Worm (Caenorhabditis elegans) whole organism, L2 larva: Measurements from ENCODE around the gene inx-6.
A peak's percentile ranks its signal among the peaks of the same experiment; 100 is the strongest.

Experiments used
- C34F6.9 ChIP-seq: fragments of 150-350 bp; optimal IDR thresholded peaks from 2 replicates; lab custom pipeline; 2014; ENCODE audit warnings: missing biosample characterization, missing genetic modification characterization
- F13H6.1 ChIP-seq: sonication (generic microtip); optimal IDR thresholded peaks from 2 replicates; lab custom pipeline; 2016; ENCODE audit warnings: missing genetic modification characterization, missing compliant biosample characterization
- R02D3.7 ChIP-seq: fragments of 150-350 bp; optimal IDR thresholded peaks from 2 replicates; lab custom pipeline; 2014; ENCODE audit warnings: missing biosample characterization, missing genetic modification characterization
- Y55F3AM.14 ChIP-seq: fragments of 200-800 bp; sonication (Bioruptor generic); optimal IDR thresholded peaks from 2 replicates; lab custom pipeline; 2018; ENCODE audit warnings: mild to moderate bottlenecking, missing genetic modification characterization, missing compliant biosample characterization
- ZK546.5 ChIP-seq: sonication (generic microtip); optimal IDR thresholded peaks from 2 replicates; lab custom pipeline; 2017; ENCODE audit warnings: missing biosample characterization, missing genetic modification characterization
- alr-1 ChIP-seq: fragments of 150-350 bp; optimal IDR thresholded peaks from 2 replicates; lab custom pipeline; 2014; ENCODE audit warnings: missing biosample characterization, missing genetic modification characterization
- aly-2 ChIP-seq: fragments of 150-350 bp; optimal IDR thresholded peaks from 2 replicates; lab custom pipeline; 2014; ENCODE audit warnings: missing biosample characterization, missing genetic modification characterization
- ama-1 ChIP-seq: fragments of 150-350 bp; optimal IDR thresholded peaks from 2 replicates; lab custom pipeline; 2018; ENCODE audit warnings: inconsistent platforms
- blmp-1 ChIP-seq: sonication (generic microtip); optimal IDR thresholded peaks from 2 replicates; lab custom pipeline; 2017; ENCODE audit warnings: missing genetic modification characterization, mild to moderate bottlenecking, missing compliant biosample characterization, antibody characterized with exemption, moderate library complexity; ENCODE audit not compliant: insufficient read depth
- ceh-16 ChIP-seq: fragments of 150-350 bp; optimal IDR thresholded peaks from 2 replicates; lab custom pipeline; 2014; ENCODE audit warnings: missing biosample characterization, missing genetic modification characterization
- ceh-82 ChIP-seq: fragments of 150-350 bp; optimal IDR thresholded peaks from 2 replicates; lab custom pipeline; 2014; ENCODE audit warnings: missing biosample characterization, missing genetic modification characterization
- crh-2 ChIP-seq: sonication (generic microtip); optimal IDR thresholded peaks from 2 replicates; lab custom pipeline; 2017; ENCODE audit warnings: missing biosample characterization, missing genetic modification characterization
- egl-27 ChIP-seq: sonication (generic microtip); optimal IDR thresholded peaks from 3 replicates; lab custom pipeline; 2017; ENCODE audit warnings: missing biosample characterization, missing genetic modification reagents, missing genetic modification characterization
- elt-1 ChIP-seq: fragments of 150-350 bp; optimal IDR thresholded peaks from 2 replicates; lab custom pipeline; 2014; ENCODE audit warnings: missing biosample characterization, missing genetic modification characterization
- fos-1 ChIP-seq: fragments of 150-350 bp; optimal IDR thresholded peaks from 2 replicates; lab custom pipeline; 2014; ENCODE audit warnings: missing biosample characterization, missing genetic modification characterization
- gmeb-1 ChIP-seq: fragments of 150-350 bp; optimal IDR thresholded peaks from 2 replicates; lab custom pipeline; 2014; ENCODE audit warnings: missing biosample characterization, missing genetic modification characterization
- lin-11 ChIP-seq: fragments of 150-350 bp; sonication (generic microtip); optimal IDR thresholded peaks from 2 replicates; lab custom pipeline; 2014; ENCODE audit warnings: missing biosample characterization, missing genetic modification characterization, inconsistent platforms, mixed read lengths
- lin-13 ChIP-seq: fragments of 150-350 bp; optimal IDR thresholded peaks from 2 replicates; lab custom pipeline; 2014; ENCODE audit warnings: missing biosample characterization, missing genetic modification reagents, missing genetic modification characterization
- lin-39 ChIP-seq: fragments of 150-350 bp; optimal IDR thresholded peaks from 2 replicates; lab custom pipeline; 2014; ENCODE audit warnings: missing biosample characterization, missing genetic modification reagents, missing genetic modification characterization
- lsy-2 ChIP-seq, 2 experiments: fragments of 150-350 bp in 1 of 2; sonication (generic microtip) in 1 of 2; optimal IDR thresholded peaks; 2 replicates each; lab custom pipeline; 2014 to 2017; ENCODE audit warnings: missing biosample characterization in 2 of 2, missing genetic modification characterization in 2 of 2
- mab-5 ChIP-seq: fragments of 150-350 bp; optimal IDR thresholded peaks from 2 replicates; lab custom pipeline; 2014; ENCODE audit warnings: missing biosample characterization, missing genetic modification characterization
- mbf-1 ChIP-seq: sonication (generic microtip); optimal IDR thresholded peaks from 2 replicates; lab custom pipeline; 2017; ENCODE audit warnings: missing biosample characterization, missing genetic modification characterization
- mdl-1 ChIP-seq, 2 experiments: fragments of 150-350 bp in 1 of 2; sonication (generic microtip) in 1 of 2; optimal IDR thresholded peaks; 2 replicates each; lab custom pipeline; 2017; ENCODE audit warnings: missing biosample characterization in 2 of 2, missing genetic modification characterization in 2 of 2
- nhr-10 ChIP-seq: sonication (generic microtip); optimal IDR thresholded peaks from 2 replicates; lab custom pipeline; 2017; ENCODE audit warnings: missing biosample characterization, missing genetic modification characterization
- nhr-11 ChIP-seq: fragments of 150-350 bp; optimal IDR thresholded peaks from 2 replicates; lab custom pipeline; 2014; ENCODE audit warnings: missing biosample characterization, missing genetic modification characterization
- nhr-12 ChIP-seq: fragments of 150-350 bp; optimal IDR thresholded peaks from 2 replicates; lab custom pipeline; 2014; ENCODE audit warnings: missing biosample characterization, missing genetic modification characterization
- nhr-129 ChIP-seq: fragments of 150-350 bp; optimal IDR thresholded peaks from 2 replicates; lab custom pipeline; 2014; ENCODE audit warnings: missing biosample characterization, missing genetic modification characterization
- nhr-21 ChIP-seq: fragments of 150-350 bp; optimal IDR thresholded peaks from 2 replicates; lab custom pipeline; 2014; ENCODE audit warnings: missing biosample characterization, missing genetic modification characterization
- nhr-23 ChIP-seq: fragments of 150-350 bp; optimal IDR thresholded peaks from 2 replicates; lab custom pipeline; 2014; ENCODE audit warnings: missing biosample characterization, missing genetic modification reagents, missing genetic modification characterization
- nhr-237 ChIP-seq: fragments of 150-350 bp; optimal IDR thresholded peaks from 2 replicates; lab custom pipeline; 2014; ENCODE audit warnings: missing biosample characterization, missing genetic modification characterization
- nhr-6 ChIP-seq: fragments of 150-350 bp; optimal IDR thresholded peaks from 2 replicates; lab custom pipeline; 2014; ENCODE audit warnings: missing biosample characterization, missing genetic modification characterization
- nhr-77 ChIP-seq: fragments of 150-350 bp; optimal IDR thresholded peaks from 2 replicates; lab custom pipeline; 2014; ENCODE audit warnings: missing biosample characterization, missing genetic modification characterization
- peb-1 ChIP-seq: fragments of 150-350 bp; optimal IDR thresholded peaks from 2 replicates; lab custom pipeline; 2014; ENCODE audit warnings: missing biosample characterization, missing genetic modification characterization
- sem-4 ChIP-seq: fragments of 150-350 bp; optimal IDR thresholded peaks from 2 replicates; lab custom pipeline; 2014; ENCODE audit warnings: missing biosample characterization, missing genetic modification reagents, missing genetic modification characterization
- skn-1 ChIP-seq: sonication (generic microtip); optimal IDR thresholded peaks from 2 replicates; lab custom pipeline; 2017; ENCODE audit warnings: missing biosample characterization, missing genetic modification characterization
- sma-3 ChIP-seq: sonication (generic microtip); optimal IDR thresholded peaks from 2 replicates; lab custom pipeline; 2016; ENCODE audit warnings: missing genetic modification reagents, missing genetic modification characterization, missing compliant biosample characterization
- sma-9 ChIP-seq, 2 experiments: fragments of 150-350 bp in 1 of 2; sonication (generic microtip) in 1 of 2; optimal IDR thresholded peaks; 2 replicates each; lab custom pipeline; 2014 to 2016; ENCODE audit warnings: missing genetic modification characterization in 2 of 2, mild to moderate bottlenecking in 1 of 2, missing biosample characterization in 1 of 2, missing compliant biosample characterization in 1 of 2, missing genetic modification reagents in 1 of 2, moderate library complexity in 1 of 2
- snpc-4 ChIP-seq: fragments of 150-350 bp; optimal IDR thresholded peaks from 2 replicates; lab custom pipeline; 2014; ENCODE audit warnings: missing biosample characterization, missing genetic modification characterization
- unc-39 ChIP-seq: fragments of 150-350 bp; optimal IDR thresholded peaks from 2 replicates; lab custom pipeline; 2014; ENCODE audit warnings: missing biosample characterization, missing genetic modification characterization
- unc-55 ChIP-seq: fragments of 150-350 bp; sonication (generic microtip); optimal IDR thresholded peaks from 3 replicates; lab custom pipeline; 2014; ENCODE audit warnings: missing biosample characterization, missing genetic modification reagents, missing genetic modification characterization
- unc-62 ChIP-seq: fragments of 150-350 bp; optimal IDR thresholded peaks from 2 replicates; lab custom pipeline; 2014; ENCODE audit warnings: missing biosample characterization, missing genetic modification reagents, missing genetic modification characterization
- zag-1 ChIP-seq: fragments of 150-350 bp; optimal IDR thresholded peaks from 2 replicates; lab custom pipeline; 2014; ENCODE audit warnings: missing biosample characterization, missing genetic modification characterization
- ztf-1 ChIP-seq: fragments of 200-800 bp; sonication (Bioruptor generic); conservative IDR thresholded peaks from 2 replicates; pipeline ENCODE4 v1.3.6; 2022; ENCODE audit warnings: missing genetic modification characterization, missing compliant biosample characterization
- ztf-11 ChIP-seq: sonication (generic microtip); optimal IDR thresholded peaks from 2 replicates; lab custom pipeline; 2017; ENCODE audit warnings: missing biosample characterization, missing genetic modification characterization
- ztf-4 ChIP-seq: fragments of 150-350 bp; optimal IDR thresholded peaks from 2 replicates; lab custom pipeline; 2014; ENCODE audit warnings: missing biosample characterization, missing genetic modification characterization

Gene inx-6

DNA sequence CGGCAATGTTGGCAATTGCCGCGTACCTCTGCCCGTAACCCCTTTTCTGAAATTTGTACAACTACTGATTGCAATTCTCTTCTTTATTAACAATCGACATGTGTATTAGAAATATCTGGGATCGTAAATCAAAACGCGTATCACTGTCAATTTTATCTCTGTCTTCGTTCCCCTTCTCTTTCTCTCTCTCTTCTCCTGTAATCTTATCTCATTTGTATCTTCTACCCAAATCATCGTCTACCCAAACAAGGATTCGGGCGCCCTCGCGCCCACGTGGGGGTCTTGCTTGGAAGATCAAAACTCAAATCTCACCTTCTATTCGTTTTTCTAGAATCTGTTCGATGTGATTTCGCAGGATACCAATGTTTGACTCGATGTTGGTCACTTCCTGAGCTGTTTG lies 35.4 kb upstream of the inx-6 start, which contains the start of gene C27D8.2:
TSS of gene C27D8.2 (plus strand) at position 222 of the 400 bp plus-strand sequence.
- TF ChIP-seq nhr-21 (tag; lab: Kevin White, UChicago) (peak; percentile 75), blmp-1 (tag; lab: Kevin White, UChicago) (peak; percentile 12), mdl-1 (tag; optimal IDR thresholded peaks at IDR 0.05; lab: Kevin White, UChicago) (peak in 1 of 2 experiments; percentile 45), fos-1 (tag; lab: Kevin White, UChicago) (peak; percentile 7), lin-11 (no peak), sma-9 (GFP tag; optimal IDR thresholded peaks at IDR 0.05; lab: Kevin White, UChicago) (peak; percentile 56), sma-9 (tag; optimal IDR thresholded peaks at IDR 0.05; lab: Kevin White, UChicago) (no peak), zag-1 (tag; lab: Kevin White, UChicago) (no peak)

DNA sequence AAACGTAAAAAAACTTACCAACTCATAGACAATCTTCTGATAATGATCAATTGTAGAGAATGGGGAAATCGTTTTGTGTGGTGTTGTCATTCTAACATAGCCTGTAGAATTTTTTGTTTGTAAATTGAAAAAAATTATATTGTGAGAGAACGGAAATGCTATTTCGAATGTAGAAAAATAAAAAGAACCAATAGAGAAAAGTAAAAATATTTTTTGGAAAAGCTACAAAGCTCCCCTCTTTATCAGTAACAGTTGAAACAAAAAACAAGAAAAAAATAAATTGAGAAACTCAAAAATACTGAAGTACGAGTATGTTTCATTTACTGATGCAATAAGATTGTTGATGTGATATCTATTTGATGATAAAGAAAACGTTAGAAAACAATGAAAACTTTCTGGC lies 34.7 kb upstream of the inx-6 start, which contains the start of gene C27D8.3:
TSS of gene C27D8.3 (minus strand) at position 101 of the 400 bp plus-strand sequence.
- no peak for TF ChIP-seq C34F6.9
- TF ChIP-seq ZK546.5 (tag; lab: Kevin White, UChicago) = no peak
- TF ChIP-seq unc-39 = no peak
- no peak for TF ChIP-seq nhr-11 (tag; lab: Kevin White, UChicago)
- no peak for TF ChIP-seq nhr-77 (tag; lab: Kevin White, UChicago)
- TF ChIP-seq aly-2 = no peak
- TF ChIP-seq peb-1 (tag; lab: Kevin White, UChicago) = no peak
- no peak for TF ChIP-seq lin-11
- no peak for TF ChIP-seq R02D3.7 (tag; lab: Kevin White, UChicago)
- TF ChIP-seq lin-13 (GFP tag; lab: Kevin White, UChicago) = no peak
- TF ChIP-seq zag-1 (tag; lab: Kevin White, UChicago) = no peak
- TF ChIP-seq unc-62 (GFP tag; lab: Kevin White, UChicago) = no peak
- TF ChIP-seq F13H6.1 (tag; lab: Kevin White, UChicago) = no peak
- no peak for TF ChIP-seq egl-27 (tag; lab: Kevin White, UChicago)
- TF ChIP-seq ceh-16 (tag; lab: Kevin White, UChicago) = no peak
- TF ChIP-seq nhr-10 (tag; lab: Kevin White, UChicago) = no peak
- no peak for TF ChIP-seq ztf-1 (GFP tag; lab: Robert Waterston, UW)

ce11 chrIV:12715947-12716382 lies 30.4 kb upstream of the inx-6 start:
- TF ChIP-seq egl-27 (tag; lab: Kevin White, UChicago) = no peak
- no peak for TF ChIP-seq sem-4 (tag; lab: Kevin White, UChicago)
- TF ChIP-seq blmp-1 (tag; lab: Kevin White, UChicago) = peak; percentile 25
- TF ChIP-seq sma-9 (GFP tag; optimal IDR thresholded peaks at IDR 0.05; lab: Kevin White, UChicago) = peak; percentile 89
- TF ChIP-seq sma-9 (tag; optimal IDR thresholded peaks at IDR 0.05; lab: Kevin White, UChicago) = no peak
- TF ChIP-seq ztf-1 (GFP tag; lab: Robert Waterston, UW) = no peak
- no peak for TF ChIP-seq ceh-82
- no peak for TF ChIP-seq mbf-1
- TF ChIP-seq lin-39 (tag; lab: Kevin White, UChicago) = no peak
- no peak for TF ChIP-seq alr-1 (tag; lab: Kevin White, UChicago)
- TF ChIP-seq snpc-4 = no peak
- TF ChIP-seq ZK546.5 (tag; lab: Kevin White, UChicago) = no peak
- TF ChIP-seq peb-1 (tag; lab: Kevin White, UChicago) = no peak
- no peak for TF ChIP-seq nhr-77 (tag; lab: Kevin White, UChicago)
- TF ChIP-seq F13H6.1 (tag; lab: Kevin White, UChicago) = peak; percentile 41
- TF ChIP-seq C34F6.9 = no peak
- peak; percentile 38 for TF ChIP-seq skn-1 (tag; lab: Kevin White, UChicago)
- no peak for TF ChIP-seq nhr-11 (tag; lab: Kevin White, UChicago)
- TF ChIP-seq sma-3 = peak; percentile 89
- TF ChIP-seq nhr-10 (tag; lab: Kevin White, UChicago) = no peak
- TF ChIP-seq mab-5 = no peak
- TF ChIP-seq crh-2 (tag; lab: Kevin White, UChicago) = peak; percentile 67
- TF ChIP-seq ceh-16 (tag; lab: Kevin White, UChicago) = no peak
- TF ChIP-seq lin-11 = no peak
- TF ChIP-seq ama-1 (lab: Kevin White, UChicago) = peak; percentile 9
- TF ChIP-seq nhr-12 (tag; lab: Kevin White, UChicago) = no peak
- no peak for TF ChIP-seq unc-62 (GFP tag; lab: Kevin White, UChicago)
- no peak for TF ChIP-seq aly-2
- TF ChIP-seq nhr-6 = peak; percentile 38
- no peak for TF ChIP-seq nhr-23 (tag; lab: Kevin White, UChicago)
- TF ChIP-seq mdl-1 (tag; optimal IDR thresholded peaks at IDR 0.05; lab: Kevin White, UChicago) = peak in 1 of 2 experiments; percentile 76
- TF ChIP-seq fos-1 (tag; lab: Kevin White, UChicago) = peak; percentile 88
- no peak for TF ChIP-seq ztf-4 (tag; lab: Kevin White, UChicago)
- TF ChIP-seq unc-39 = no peak
- TF ChIP-seq zag-1 (tag; lab: Kevin White, UChicago) = no peak
- TF ChIP-seq elt-1 (tag; lab: Kevin White, UChicago) = no peak
- TF ChIP-seq lsy-2 (tag; optimal IDR thresholded peaks at IDR 0.05; lab: Kevin White, UChicago) = peak in 1 of 2 experiments; percentile 42
- TF ChIP-seq Y55F3AM.14 (GFP tag; lab: Kevin White, UChicago) = peak; percentile 53
- no peak for TF ChIP-seq unc-55 (GFP tag; lab: Kevin White, UChicago)
- peak; percentile 42 for TF ChIP-seq lin-13 (GFP tag; lab: Kevin White, UChicago)
- TF ChIP-seq R02D3.7 (tag; lab: Kevin White, UChicago) = no peak
- TF ChIP-seq nhr-237 (tag; lab: Kevin White, UChicago) = no peak
- TF ChIP-seq ztf-11 = no peak
- TF ChIP-seq nhr-129 (tag; lab: Kevin White, UChicago) = peak; percentile 18
- peak; percentile 67 for TF ChIP-seq gmeb-1
- TF ChIP-seq nhr-21 (tag; lab: Kevin White, UChicago) = peak; percentile 75
